Worm (Caenorhabditis elegans): Measurements from ENCODE around the gene F53F4.7.
A peak's percentile ranks its signal among the peaks of the same experiment; 100 is the strongest.

F53F4.7 gene

ce11 chrV:13568533-13568932 lies 45.2 kb downstream of the F53F4.7 start, which contains the start of the genes nuaf-1 and bir-2:
Gene nuaf-1 (minus strand): TSS chrV:13568630.
Gene bir-2 (plus strand): TSS chrV:13568850.
- TF ChIP-seq snpc-4 (tag; optimal IDR thresholded peaks at IDR 0.05) = peak; percentile 43
- no peak for TF ChIP-seq jun-1 (tag; optimal IDR thresholded peaks at IDR 0.05)
- no peak for TF ChIP-seq ceh-16 (tag; optimal IDR thresholded peaks at IDR 0.05)
- no peak for TF ChIP-seq daf-12 (tag; optimal IDR thresholded peaks at IDR 0.05)
- no peak for TF ChIP-seq egl-27 (tag; optimal IDR thresholded peaks at IDR 0.05)
- peak; percentile 50 for TF ChIP-seq lin-39 (tag; optimal IDR thresholded peaks at IDR 0.05)
- TF ChIP-seq pha-4 (tag; optimal IDR thresholded peaks at IDR 0.05) = peak; percentile 85
- TF ChIP-seq nfya-1 (tag; optimal IDR thresholded peaks at IDR 0.05; ENCODE audit: insufficient read depth) = peak; percentile 55
- TF ChIP-seq elt-2 (tag; optimal IDR thresholded peaks at IDR 0.05) = peak; percentile 21
- TF ChIP-seq R02D3.7 (tag; optimal IDR thresholded peaks at IDR 0.05) = peak; percentile 37
- TF ChIP-seq nhr-76 (tag; optimal IDR thresholded peaks at IDR 0.05) = no peak
- peak; percentile 57 for TF ChIP-seq nhr-23 (tag; optimal IDR thresholded peaks at IDR 0.05)
- peak; percentile 42 for TF ChIP-seq pqm-1 (tag; optimal IDR thresholded peaks at IDR 0.05)
- peak; percentile 91 for TF ChIP-seq lin-15B (tag; optimal IDR thresholded peaks at IDR 0.05)
- TF ChIP-seq elt-1 (tag; optimal IDR thresholded peaks at IDR 0.05) = no peak
- peak; percentile 7 for TF ChIP-seq nhr-43 (tag; optimal IDR thresholded peaks at IDR 0.05; ENCODE audit: poor library complexity, severe bottlenecking)
- peak; percentile 54 for TF ChIP-seq hmg-11 (tag; optimal IDR thresholded peaks at IDR 0.05)

ce11 chrV:13566967-13567366 lies 46.8 kb downstream of the F53F4.7 start:
- TF ChIP-seq hmg-11 (tag; optimal IDR thresholded peaks at IDR 0.05) (no peak), nhr-237 (tag; optimal IDR thresholded peaks at IDR 0.05) (no peak), ama-1 (optimal IDR thresholded peaks at IDR 0.05) (peak; percentile 76), ztf-4 (tag; optimal IDR thresholded peaks at IDR 0.05) (no peak), lsy-12 (tag; optimal IDR thresholded peaks at IDR 0.05) (peak; percentile 33), elt-2 (tag; optimal IDR thresholded peaks at IDR 0.05) (peak; percentile 16), ceh-82 (tag; optimal IDR thresholded peaks at IDR 0.05) (no peak), nhr-67 (tag; optimal IDR thresholded peaks at IDR 0.05) (no peak), ceh-9 (tag; optimal IDR thresholded peaks at IDR 0.05) (no peak), unc-62 (GFP tag; optimal IDR thresholded peaks at IDR 0.05) (no peak), pqm-1 (tag; optimal IDR thresholded peaks at IDR 0.05) (no peak), ceh-28 (tag; optimal IDR thresholded peaks at IDR 0.05) (no peak), zag-1 (tag; optimal IDR thresholded peaks at IDR 0.05) (no peak), nhr-43 (tag; optimal IDR thresholded peaks at IDR 0.05; ENCODE audit: poor library complexity, severe bottlenecking) (peak; percentile 55), R02D3.7 (tag; optimal IDR thresholded peaks at IDR 0.05) (no peak)

ce11 chrV:13565781-13566180 lies 48.0 kb downstream of the F53F4.7 start, which contains the start of gene slrp-1:
Gene slrp-1 (plus strand): TSS chrV:13565863.
- TF ChIP-seq nhr-11 (tag; optimal IDR thresholded peaks at IDR 0.05) = no peak
- TF ChIP-seq ama-1 (optimal IDR thresholded peaks at IDR 0.05) = peak; percentile 19
- no peak for TF ChIP-seq sea-2 (GFP tag; optimal IDR thresholded peaks at IDR 0.05)
- no peak for TF ChIP-seq eor-1 (tag; optimal IDR thresholded peaks at IDR 0.05)
- no peak for TF ChIP-seq pqm-1 (tag; optimal IDR thresholded peaks at IDR 0.05)

- TF ChIP-seq nhr-11 (tag; optimal IDR thresholded peaks at IDR 0.05) = peak; percentile 30
- no peak for TF ChIP-seq ZK546.5 (tag; optimal IDR thresholded peaks at IDR 0.05)
- TF ChIP-seq nhr-43 (tag; optimal IDR thresholded peaks at IDR 0.05; ENCODE audit: poor library complexity, severe bottlenecking) = peak; percentile 92
- TF ChIP-seq nhr-25 (tag; optimal IDR thresholded peaks at IDR 0.05) = peak; percentile 95
- TF ChIP-seq nhr-67 (tag; optimal IDR thresholded peaks at IDR 0.05) = no peak
- peak; percentile 11 for TF ChIP-seq skn-1 (tag; optimal IDR thresholded peaks at IDR 0.05)
- peak; percentile 79 for TF ChIP-seq lsy-12 (tag; optimal IDR thresholded peaks at IDR 0.05)
- TF ChIP-seq pqm-1 (tag; optimal IDR thresholded peaks at IDR 0.05) = peak; percentile 92
- TF ChIP-seq elt-2 (tag; optimal IDR thresholded peaks at IDR 0.05) = peak; percentile 94
- no peak for TF ChIP-seq nhr-237 (tag; optimal IDR thresholded peaks at IDR 0.05)
- peak; percentile 41 for TF ChIP-seq tbx-2 (tag; optimal IDR thresholded peaks at IDR 0.05)
- TF ChIP-seq R02D3.7 (tag; optimal IDR thresholded peaks at IDR 0.05) = peak; percentile 56
- TF ChIP-seq nhr-76 (tag; optimal IDR thresholded peaks at IDR 0.05) = peak; percentile 90
- peak; percentile 94 for TF ChIP-seq lin-15B (tag; optimal IDR thresholded peaks at IDR 0.05)
- TF ChIP-seq ama-1 (optimal IDR thresholded peaks at IDR 0.05) = peak; percentile 70
- no peak for TF ChIP-seq nhr-12 (tag; optimal IDR thresholded peaks at IDR 0.05)
- TF ChIP-seq ceh-28 (tag; optimal IDR thresholded peaks at IDR 0.05) = peak; percentile 75
- no peak for TF ChIP-seq eor-1 (tag; optimal IDR thresholded peaks at IDR 0.05)
- peak; percentile 92 for TF ChIP-seq nfya-1 (tag; optimal IDR thresholded peaks at IDR 0.05; ENCODE audit: insufficient read depth)
- no peak for TF ChIP-seq sea-2 (GFP tag; optimal IDR thresholded peaks at IDR 0.05)
- peak; percentile 68 for TF ChIP-seq jun-1 (tag; optimal IDR thresholded peaks at IDR 0.05)
- TF ChIP-seq pha-4 (tag; optimal IDR thresholded peaks at IDR 0.05) = peak; percentile 93
- TF ChIP-seq nhr-23 (tag; optimal IDR thresholded peaks at IDR 0.05) = peak; percentile 93
- no peak for TF ChIP-seq fos-1 (tag; optimal IDR thresholded peaks at IDR 0.05)
- TF ChIP-seq mdl-1 (tag; optimal IDR thresholded peaks at IDR 0.05) = peak; percentile 39
- peak; percentile 57 for TF ChIP-seq egl-5 (tag; optimal IDR thresholded peaks at IDR 0.05)
- peak in 1 of 3 experiments; percentile 70 for TF ChIP-seq elt-3 (tag; optimal IDR thresholded peaks at IDR 0.05)
- TF ChIP-seq ztf-4 (tag; optimal IDR thresholded peaks at IDR 0.05) = peak; percentile 0
- peak; percentile 76 for TF ChIP-seq hmg-11 (tag; optimal IDR thresholded peaks at IDR 0.05)
- TF ChIP-seq lin-39 (tag; optimal IDR thresholded peaks at IDR 0.05) = peak; percentile 90
- peak; percentile 38 for TF ChIP-seq unc-62 (GFP tag; optimal IDR thresholded peaks at IDR 0.05)
- TF ChIP-seq snpc-4 (tag; optimal IDR thresholded peaks at IDR 0.05) = peak; percentile 88
- TF ChIP-seq ceh-9 (tag; optimal IDR thresholded peaks at IDR 0.05) = no peak
- TF ChIP-seq egl-27 (tag; optimal IDR thresholded peaks at IDR 0.05) = peak; percentile 28
Measured at ce11 chrV:13565197-13565596, 48.6 kb downstream of the F53F4.7 start.

All from whole organism, L3 larva.